Worm (Caenorhabditis elegans): ENCODE data around the gene str-8.

DNA sequence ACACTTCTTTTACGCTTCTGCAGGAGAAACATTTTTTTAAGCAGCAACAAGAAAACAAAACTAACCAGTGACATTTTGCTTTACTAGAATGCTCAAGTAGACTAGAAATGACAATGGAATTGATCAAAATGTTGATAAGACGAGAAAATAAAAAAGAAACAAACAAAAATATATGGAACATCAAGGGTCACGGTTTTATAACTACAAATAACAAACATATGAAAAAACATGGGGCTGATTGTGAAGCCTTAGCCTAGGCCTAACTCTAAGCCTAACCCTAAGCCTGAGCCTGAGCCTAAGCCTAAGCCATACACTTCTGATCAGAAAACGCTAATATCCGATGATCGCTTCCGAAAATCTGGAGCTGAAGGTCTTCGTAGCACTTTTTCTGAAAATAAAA is 24.4 kb upstream of the str-8 start, which contains the start of gene Y6E2A.10:
- TF ChIP-seq scrt-1 (GFP tag; IDR thresholded peaks at IDR 0.05) (no peak), flt-1 (GFP tag; IDR thresholded peaks at IDR 0.05) (no peak), F13C5.2 (tag; optimal IDR thresholded peaks at IDR 0.05) (no peak), ceh-36 (tag; optimal IDR thresholded peaks at IDR 0.05) (no peak), ama-1 (optimal IDR thresholded peaks at IDR 0.05) (no peak)
